Fruit fly (Drosophila melanogaster) whole organism, embryonic: Measurements from ENCODE around the gene H15.

ENCODE experiments used
- ATbp ChIP-seq: fragments of 200-800 bp; sonication (Bioruptor generic); optimal IDR thresholded peaks from 2 replicates; lab custom pipeline; 2017; ENCODE audit warnings: missing biosample characterization, mild to moderate bottlenecking, missing genetic modification characterization, missing genetic modification reagents
- Adf1 ChIP-seq: fragments of 200-800 bp; sonication (Bioruptor generic); IDR thresholded peaks from 2 replicates; pipeline ENCODE4 v1.3.6; 2022; ENCODE audit warnings: missing biosample characterization, missing genetic modification characterization
- Antp ChIP-seq: fragments of 200-800 bp; sonication (Bioruptor generic); optimal IDR thresholded peaks from 3 replicates; lab custom pipeline; 2016; ENCODE audit warnings: missing biosample characterization, missing genetic modification characterization
- Awh ChIP-seq: fragments of 200-800 bp; sonication (Bioruptor generic); IDR thresholded peaks from 2 replicates; pipeline ENCODE4, ENCODE4 v1.3.6; 2022; ENCODE audit warnings: missing biosample characterization, missing genetic modification characterization
- CG11504 ChIP-seq: fragments of 200-800 bp; sonication (Bioruptor generic); optimal IDR thresholded peaks from 3 replicates; lab custom pipeline; 2019; ENCODE audit warnings: missing biosample characterization, mild to moderate bottlenecking, missing genetic modification characterization, moderate library complexity
- CG12219 ChIP-seq: fragments of 200-800 bp; sonication (Bioruptor generic); optimal IDR thresholded peaks from 3 replicates; lab custom pipeline; 2018; ENCODE audit warnings: missing biosample characterization, mild to moderate bottlenecking, missing genetic modification characterization
- CG1233 ChIP-seq: fragments of 200-800 bp; sonication (Bioruptor generic); optimal IDR thresholded peaks from 4 replicates; lab custom pipeline; 2018; ENCODE audit warnings: missing biosample characterization, mild to moderate bottlenecking, missing genetic modification characterization
- CG12769 ChIP-seq: fragments of 200-800 bp; sonication (Bioruptor generic); optimal IDR thresholded peaks from 2 replicates; lab custom pipeline; 2019; ENCODE audit warnings: missing biosample characterization, mild to moderate bottlenecking, missing genetic modification characterization, moderate library complexity
- CG12942 ChIP-seq: fragments of 200-800 bp; sonication (Bioruptor generic); optimal IDR thresholded peaks from 3 replicates; lab custom pipeline; 2016; ENCODE audit warnings: missing biosample characterization, missing genetic modification characterization
- CG14965 ChIP-seq: fragments of 200-800 bp; sonication (Bioruptor generic); optimal IDR thresholded peaks from 2 replicates; lab custom pipeline; 2016; ENCODE audit warnings: missing biosample characterization, missing genetic modification characterization, borderline replicate concordance
- CG17612 ChIP-seq: fragments of 200-800 bp; sonication (Bioruptor generic); IDR thresholded peaks from 2 replicates; pipeline ENCODE4 v1.3.6; 2022; ENCODE audit warnings: missing biosample characterization, missing genetic modification characterization
- CG1832 ChIP-seq: fragments of 200-800 bp; sonication (Bioruptor generic); optimal IDR thresholded peaks from 2 replicates; lab custom pipeline; 2017; ENCODE audit warnings: missing biosample characterization, mild to moderate bottlenecking, missing genetic modification characterization, inconsistent platforms
- CG18599 ChIP-seq: fragments of 200-800 bp; sonication (Bioruptor generic); optimal IDR thresholded peaks from 3 replicates; lab custom pipeline; 2017; ENCODE audit warnings: missing biosample characterization, missing genetic modification characterization, mild to moderate bottlenecking, moderate library complexity, missing genetic modification reagents
- CG32532 ChIP-seq: fragments of 200-800 bp; sonication (Bioruptor generic); IDR thresholded peaks from 2 replicates; pipeline ENCODE4 v1.3.6; 2022; ENCODE audit warnings: missing biosample characterization, missing genetic modification characterization
- CG6765 ChIP-seq: fragments of 200-800 bp; sonication (Bioruptor generic); optimal IDR thresholded peaks from 3 replicates; lab custom pipeline; 2017; ENCODE audit warnings: missing biosample characterization, mild to moderate bottlenecking, missing genetic modification characterization
- CG8089 ChIP-seq: fragments of 200-800 bp; sonication (Bioruptor generic); optimal IDR thresholded peaks from 3 replicates; lab custom pipeline; 2016; ENCODE audit warnings: missing biosample characterization, missing genetic modification characterization
- CG8290 ChIP-seq, 3 experiments: fragments of 200-800 bp; sonication (Bioruptor generic); optimal IDR thresholded peaks; 2 replicates each; lab custom pipeline; 2016 to 2019; ENCODE audit warnings: missing biosample characterization in 3 of 3, missing genetic modification characterization in 3 of 3, mild to moderate bottlenecking in 2 of 3, moderate library complexity in 1 of 3
- Deaf1 ChIP-seq: fragments of 200-800 bp; optimal IDR thresholded peaks from 3 replicates; lab custom pipeline; 2019; ENCODE audit warnings: missing biosample characterization, mild to moderate bottlenecking, missing genetic modification characterization, moderate library complexity
- Ets97D ChIP-seq: fragments of 200-800 bp; sonication (Bioruptor generic); optimal IDR thresholded peaks from 3 replicates; lab custom pipeline; 2016; ENCODE audit warnings: missing biosample characterization, missing genetic modification characterization
- HHEX ChIP-seq: fragments of 200-800 bp; sonication (Bioruptor generic); optimal IDR thresholded peaks from 3 replicates; lab custom pipeline; 2017; ENCODE audit warnings: missing biosample characterization, mild to moderate bottlenecking, missing genetic modification characterization, missing genetic modification reagents
- Hey ChIP-seq: fragments of 200-800 bp; sonication (Bioruptor generic); optimal IDR thresholded peaks from 3 replicates; lab custom pipeline; 2018; ENCODE audit warnings: missing biosample characterization, mild to moderate bottlenecking, missing genetic modification characterization
- HmgZ ChIP-seq: fragments of 200-800 bp; sonication (Bioruptor generic); optimal IDR thresholded peaks from 2 replicates; lab custom pipeline; 2018; ENCODE audit warnings: missing biosample characterization, mild to moderate bottlenecking, missing genetic modification characterization
- Hr78 ChIP-seq, 2 experiments: fragments of 200-800 bp in 1 of 2; fragments of >200 bp in 1 of 2; sonication (Bioruptor generic) in 1 of 2; optimal IDR thresholded peaks; 2 replicates each; lab custom pipeline; 2017 to 2019; ENCODE audit warnings: missing biosample characterization in 2 of 2, missing genetic modification characterization in 2 of 2, mild to moderate bottlenecking in 1 of 2, moderate library complexity in 1 of 2
- Mad ChIP-seq: fragments of 200-800 bp; sonication (Bioruptor generic); optimal IDR thresholded peaks from 2 replicates; lab custom pipeline; 2016; ENCODE audit warnings: missing biosample characterization, missing genetic modification characterization
- Myb ChIP-seq: fragments of 200-800 bp; sonication (Bioruptor generic); optimal IDR thresholded peaks from 2 replicates; lab custom pipeline; 2016; ENCODE audit warnings: missing biosample characterization, missing genetic modification characterization
- Nf-YC ChIP-seq: fragments of 200-800 bp; optimal IDR thresholded peaks from 3 replicates; lab custom pipeline; 2019; ENCODE audit warnings: missing biosample characterization, mild to moderate bottlenecking, missing genetic modification characterization, moderate library complexity
- Oaz ChIP-seq: fragments of 200-800 bp; sonication (Bioruptor generic); IDR thresholded peaks from 2 replicates; pipeline ENCODE4 v1.3.6; 2022; ENCODE audit warnings: missing biosample characterization, missing genetic modification characterization
- Ssrp ChIP-seq: fragments of 200-800 bp; sonication (Bioruptor generic); optimal IDR thresholded peaks from 2 replicates; lab custom pipeline; 2018; ENCODE audit warnings: missing biosample characterization, mild to moderate bottlenecking, missing genetic modification characterization, moderate library complexity
- TFAM ChIP-seq: fragments of 200-800 bp; sonication (Bioruptor generic); optimal IDR thresholded peaks from 2 replicates; lab custom pipeline; 2017; ENCODE audit warnings: missing biosample characterization, missing genetic modification characterization, inconsistent platforms
- Taf1 ChIP-seq: fragments of 200-800 bp; sonication (Bioruptor generic); IDR thresholded peaks from 2 replicates; pipeline ENCODE4 v1.3.6; 2022; ENCODE audit warnings: missing biosample characterization, missing genetic modification characterization
- abd-A ChIP-seq: fragments of 200-800 bp; sonication (Bioruptor generic); optimal IDR thresholded peaks from 3 replicates; lab custom pipeline; 2019; ENCODE audit warnings: missing biosample characterization, mild to moderate bottlenecking, missing genetic modification characterization, moderate library complexity
- cato ChIP-seq: fragments of 200-800 bp; sonication (Bioruptor generic); optimal IDR thresholded peaks from 2 replicates; lab custom pipeline; 2016; ENCODE audit warnings: missing biosample characterization, missing genetic modification characterization, borderline replicate concordance
- chn ChIP-seq: fragments of 200-800 bp; sonication (Bioruptor generic); optimal IDR thresholded peaks from 2 replicates; lab custom pipeline; 2016; ENCODE audit warnings: missing biosample characterization, missing genetic modification characterization
- crp ChIP-seq, 2 experiments: fragments of 200-800 bp; sonication (Bioruptor generic); optimal IDR thresholded peaks; 2 replicates in 1 of 2; 3 replicates in 1 of 2; lab custom pipeline; 2017; ENCODE audit warnings: missing biosample characterization in 2 of 2, missing genetic modification characterization in 2 of 2, mild to moderate bottlenecking in 1 of 2, moderate library complexity in 1 of 2
- eve ChIP-seq, 2 experiments: fragments of >200 bp; optimal IDR thresholded peaks; 2 replicates each; lab custom pipeline; 2017; ENCODE audit warnings: missing biosample characterization in 2 of 2, missing genetic modification characterization in 2 of 2
- fd3F ChIP-seq: fragments of 200-800 bp; sonication (Bioruptor generic); optimal IDR thresholded peaks from 2 replicates; lab custom pipeline; 2018; ENCODE audit warnings: missing biosample characterization, mild to moderate bottlenecking, missing genetic modification characterization, moderate library complexity
- gcm2 ChIP-seq: fragments of 200-800 bp; sonication (Bioruptor generic); optimal IDR thresholded peaks from 2 replicates; lab custom pipeline; 2016; ENCODE audit warnings: missing biosample characterization, missing genetic modification characterization
- gfzf ChIP-seq: fragments of 200-800 bp; sonication (Bioruptor generic); optimal IDR thresholded peaks from 2 replicates; lab custom pipeline; 2016; ENCODE audit warnings: missing biosample characterization, mild to moderate bottlenecking, missing genetic modification characterization, moderate library complexity
- ham ChIP-seq: fragments of 200-800 bp; sonication (Bioruptor generic); IDR thresholded peaks from 2 replicates; pipeline ENCODE4 v1.3.6; 2022; ENCODE audit warnings: missing biosample characterization, missing genetic modification characterization
- hth ChIP-seq: fragments of >200 bp; optimal IDR thresholded peaks from 2 replicates; lab custom pipeline; 2017; ENCODE audit warnings: inconsistent platforms
- inv ChIP-seq: fragments of 200-800 bp; sonication (Bioruptor generic); IDR thresholded peaks from 2 replicates; pipeline ENCODE4 v1.3.6; 2022; ENCODE audit warnings: missing biosample characterization, missing genetic modification characterization; ENCODE audit not compliant: partially characterized antibody
- kay ChIP-seq: fragments of 200-800 bp; sonication (Bioruptor generic); optimal IDR thresholded peaks from 2 replicates; lab custom pipeline; 2016; ENCODE audit warnings: missing biosample characterization, missing genetic modification characterization
- lmd ChIP-seq: fragments of 200-800 bp; sonication (Bioruptor generic); IDR thresholded peaks from 2 replicates; pipeline ENCODE4 v1.3.6; 2022; ENCODE audit warnings: missing biosample characterization, missing genetic modification characterization
- onecut ChIP-seq: fragments of 200-800 bp; sonication (Bioruptor generic); IDR thresholded peaks from 2 replicates; pipeline ENCODE4 v1.3.6; 2022; ENCODE audit warnings: missing biosample characterization, missing genetic modification characterization
- sd ChIP-seq: fragments of 200-800 bp; sonication (Bioruptor generic); optimal IDR thresholded peaks from 3 replicates; lab custom pipeline; 2018; ENCODE audit warnings: missing biosample characterization, mild to moderate bottlenecking, missing genetic modification characterization, moderate library complexity
- tap ChIP-seq: fragments of 200-800 bp; optimal IDR thresholded peaks from 3 replicates; lab custom pipeline; 2019; ENCODE audit warnings: missing biosample characterization, mild to moderate bottlenecking, missing genetic modification characterization, moderate library complexity
- tll ChIP-seq, 2 experiments: fragments of 200-800 bp in 1 of 2; fragments of >200 bp in 1 of 2; sonication (Bioruptor generic) in 1 of 2; optimal IDR thresholded peaks; 2 replicates each; lab custom pipeline; 2017 to 2019; ENCODE audit warnings: missing biosample characterization in 2 of 2, missing genetic modification characterization in 2 of 2, mild to moderate bottlenecking in 1 of 2, moderate library complexity in 1 of 2
- zen2 ChIP-seq: fragments of 200-800 bp; sonication (Bioruptor generic); IDR thresholded peaks from 3 replicates; pipeline ENCODE4 v1.3.6; 2022; ENCODE audit warnings: missing biosample characterization, missing genetic modification characterization; ENCODE audit not compliant: partially characterized antibody

Gene H15

dm6 chr2L:5460907-5461723 lies 57.0 kb downstream of the H15 start, which contains the start of gene mid (continued):
- TF ChIP-seq Hr78 (GFP tag; optimal IDR thresholded peaks at IDR 0.05; lab: Kevin White, UChicago) (no peak), tap (tag; lab: Kevin White, UChicago) (no peak), CG12219 (GFP tag; lab: Kevin White, UChicago) (no peak), CG17612 (GFP tag; lab: Robert Waterston, UW) (no peak), HmgZ (tag; lab: Kevin White, UChicago) (no peak), abd-A (tag; lab: Kevin White, UChicago) (peak; percentile 99), Deaf1 (tag; lab: Kevin White, UChicago) (peak; percentile 77), eve (GFP tag; optimal IDR thresholded peaks at IDR 0.05; lab: Kevin White, UChicago) (peak in 1 of 2 experiments; percentile 40), Myb (GFP tag; lab: Kevin White, UChicago) (no peak), Hey (no peak), gfzf (GFP tag; lab: Kevin White, UChicago) (no peak), CG6765 (GFP tag; lab: Kevin White, UChicago) (no peak), Awh (no peak), TFAM (GFP tag; lab: Kevin White, UChicago) (no peak), CG1233 (GFP tag; lab: Kevin White, UChicago) (no peak), hth (lab: Kevin White, UChicago) (peak; percentile 87), CG8290 (GFP tag; optimal IDR thresholded peaks at IDR 0.05; lab: Kevin White, UChicago) (no peak), CG8290 (tag; optimal IDR thresholded peaks at IDR 0.05; lab: Kevin White, UChicago) (no peak), Ssrp (tag; lab: Kevin White, UChicago) (no peak), CG14965 (GFP tag; lab: Kevin White, UChicago) (no peak), crp (GFP tag; optimal IDR thresholded peaks at IDR 0.05; lab: Kevin White, UChicago) (no peak), Antp (GFP tag; lab: Kevin White, UChicago) (peak; percentile 26), gcm2 (GFP tag; lab: Kevin White, UChicago) (no peak), CG11504 (tag; lab: Kevin White, UChicago) (peak; percentile 55), fd3F (no peak), Oaz (no peak), Adf1 (peak; percentile 98), tll (GFP tag; optimal IDR thresholded peaks at IDR 0.05; lab: Kevin White, UChicago) (peak; percentile 51 to 69), CG18599 (no peak), Taf1 (GFP tag; lab: Robert Waterston, UW) (no peak), sd (tag; lab: Kevin White, UChicago) (peak; percentile 77), ham (no peak), inv (GFP tag; lab: Robert Waterston, UW) (peak; percentile 51), Ets97D (GFP tag; lab: Kevin White, UChicago) (no peak), HHEX (no peak), CG8089 (no peak), Mad (no peak), chn (GFP tag; lab: Kevin White, UChicago) (no peak), Nf-YC (tag; lab: Kevin White, UChicago) (peak; percentile 97), zen2 (peak; percentile 40; the same call in 1 of the 3 replicates), lmd (GFP tag; lab: Robert Waterston, UW) (no peak), onecut (GFP tag; lab: Robert Waterston, UW) (no peak), kay (no peak), CG12942 (no peak), CG1832 (GFP tag; lab: Kevin White, UChicago) (peak; percentile 99), CG32532 (GFP tag; lab: Robert Waterston, UW) (no peak), CG12769 (tag; lab: Kevin White, UChicago) (peak; percentile 14), cato (no peak), ATbp (no peak)
